Worm (Caenorhabditis elegans): ENCODE results near the gene W02H3.3.

Gene W02H3.3

DNA sequence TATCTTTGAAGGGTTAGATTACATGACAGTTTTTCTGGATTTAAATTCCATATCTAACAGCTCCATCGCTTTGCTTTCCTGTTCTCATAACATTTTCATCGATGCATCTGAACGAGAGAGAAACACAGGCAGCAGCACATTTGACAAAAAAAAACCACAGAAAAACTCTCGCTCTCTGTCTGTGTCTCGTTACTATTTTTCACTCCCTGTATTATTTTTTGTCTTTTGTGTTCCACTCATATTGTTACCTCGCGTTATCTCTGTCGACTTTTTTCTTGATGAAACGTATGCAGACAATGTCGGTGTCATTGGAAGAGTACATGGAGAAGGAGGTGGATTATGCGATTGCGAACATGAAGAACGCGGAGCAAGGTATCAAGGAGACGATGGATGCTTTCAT, 9.0 kb downstream of the W02H3.3 start, which contains the start of gene W04G3.11:
Gene W04G3.11, plus strand, starts transcription at position 244 of the 400 bp plus-strand sequence.
- TF ChIP-seq nfya-1 (tag; optimal IDR thresholded peaks at IDR 0.05; ENCODE audit: insufficient read depth) = no peak
- TF ChIP-seq nhr-67 (tag; optimal IDR thresholded peaks at IDR 0.05) = no peak
- TF ChIP-seq nhr-23 (tag; optimal IDR thresholded peaks at IDR 0.05) = no peak
- no peak for TF ChIP-seq elt-1 (tag; optimal IDR thresholded peaks at IDR 0.05)
- TF ChIP-seq ztf-11 (tag; optimal IDR thresholded peaks at IDR 0.05) = no peak
- peak; percentile 40 for TF ChIP-seq pqm-1 (tag; optimal IDR thresholded peaks at IDR 0.05)
- TF ChIP-seq lin-39 (tag; optimal IDR thresholded peaks at IDR 0.05) = no peak
- TF ChIP-seq ceh-16 (tag; optimal IDR thresholded peaks at IDR 0.05) = no peak
- TF ChIP-seq fkh-10 (GFP tag; optimal IDR thresholded peaks at IDR 0.05) = no peak
- peak; percentile 50 for TF ChIP-seq elt-2 (tag; optimal IDR thresholded peaks at IDR 0.05)
- no peak for TF ChIP-seq egl-5 (tag; optimal IDR thresholded peaks at IDR 0.05)

- TF ChIP-seq nhr-76 (tag; optimal IDR thresholded peaks at IDR 0.05) (no peak), nhr-25 (tag; optimal IDR thresholded peaks at IDR 0.05) (no peak)
Observed at ce11 chrX:11085162-11085561, 12.8 kb downstream of the W02H3.3 start, which contains the start of gene W04G3.7. W04G3.7 (minus strand) TSS chrX:11085262.

DNA sequence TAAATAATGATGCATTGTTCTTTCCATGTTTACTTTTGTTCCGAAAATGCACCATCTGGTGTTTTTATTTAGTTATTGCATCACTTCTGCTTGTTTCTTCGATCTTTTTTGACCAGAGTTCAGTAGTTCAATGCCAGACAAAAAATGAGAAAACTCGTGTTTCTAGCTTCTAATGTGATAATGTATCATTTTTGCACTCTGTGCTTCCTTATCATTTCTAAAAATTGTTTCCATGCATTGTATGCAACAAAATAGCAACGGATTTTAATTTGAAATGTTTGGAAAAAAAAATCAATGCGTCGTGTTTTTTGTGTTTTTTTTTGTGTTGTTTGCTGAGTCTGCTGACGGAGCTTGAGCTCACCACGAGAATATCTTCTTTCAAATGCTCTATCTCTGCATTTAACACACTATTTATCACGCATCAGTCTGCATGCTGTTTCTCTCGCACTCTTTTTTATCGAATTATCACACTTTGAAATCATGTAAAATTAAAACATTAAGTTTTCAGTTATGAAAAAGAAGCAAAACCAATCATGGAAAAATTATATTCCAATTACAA, 17.7 kb downstream of the W02H3.3 start, which contains the start of gene sulp-7:
Gene sulp-7, plus strand, starts transcription at position 509 of the 559 bp plus-strand sequence.
- no peak for TF ChIP-seq elt-1 (tag; optimal IDR thresholded peaks at IDR 0.05)
- no peak for TF ChIP-seq daf-12 (tag; optimal IDR thresholded peaks at IDR 0.05)
- peak; percentile 19 for TF ChIP-seq nfya-1 (tag; optimal IDR thresholded peaks at IDR 0.05; ENCODE audit: insufficient read depth)
- TF ChIP-seq nhr-11 (tag; optimal IDR thresholded peaks at IDR 0.05) = no peak
- TF ChIP-seq elt-2 (tag; optimal IDR thresholded peaks at IDR 0.05) = peak; percentile 57
- TF ChIP-seq pqm-1 (tag; optimal IDR thresholded peaks at IDR 0.05) = peak; percentile 42
- TF ChIP-seq pha-4 (tag; optimal IDR thresholded peaks at IDR 0.05) = peak; percentile 23
- TF ChIP-seq nhr-23 (tag; optimal IDR thresholded peaks at IDR 0.05) = no peak

DNA sequence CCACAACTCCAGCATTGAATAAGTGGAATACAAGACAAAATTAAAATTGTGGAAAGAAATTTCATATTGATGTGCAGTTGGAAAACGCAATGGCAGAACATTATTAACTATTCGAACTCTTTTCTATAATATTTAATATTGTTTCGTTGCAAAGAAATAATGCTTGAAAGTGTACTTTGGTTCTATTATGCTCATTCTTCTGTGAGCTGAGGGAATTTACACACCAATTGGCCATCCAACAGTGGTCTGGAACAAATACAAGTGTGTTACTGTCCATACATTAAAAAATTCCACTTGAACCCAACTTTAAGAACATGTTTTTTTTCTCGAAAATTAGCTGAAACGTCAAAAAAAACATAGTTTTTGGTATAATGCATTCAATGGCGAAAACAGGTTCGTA, 18.3 kb downstream of the W02H3.3 start, which contains the start of gene W04G3.13:
Gene W04G3.13, minus strand, starts transcription at position 101 of the 400 bp plus-strand sequence.
- TF ChIP-seq mml-1 (tag; optimal IDR thresholded peaks at IDR 0.05) (no peak), nhr-67 (tag; optimal IDR thresholded peaks at IDR 0.05) (no peak), aly-2 (tag; optimal IDR thresholded peaks at IDR 0.05) (no peak), nhr-25 (tag; optimal IDR thresholded peaks at IDR 0.05) (no peak), lsy-12 (tag; optimal IDR thresholded peaks at IDR 0.05) (no peak), sea-2 (GFP tag; optimal IDR thresholded peaks at IDR 0.05) (no peak), elt-3 (tag; optimal IDR thresholded peaks at IDR 0.05) (no peak), ceh-9 (tag; optimal IDR thresholded peaks at IDR 0.05) (no peak), ztf-4 (tag; optimal IDR thresholded peaks at IDR 0.05) (no peak), nhr-237 (tag; optimal IDR thresholded peaks at IDR 0.05) (no peak), ceh-82 (tag; optimal IDR thresholded peaks at IDR 0.05) (no peak), egl-5 (tag; optimal IDR thresholded peaks at IDR 0.05) (no peak), lin-15B (tag; optimal IDR thresholded peaks at IDR 0.05) (no peak), hmg-11 (tag; optimal IDR thresholded peaks at IDR 0.05) (no peak), pqm-1 (tag; optimal IDR thresholded peaks at IDR 0.05) (no peak), ztf-11 (tag; optimal IDR thresholded peaks at IDR 0.05) (no peak), skn-1 (tag; optimal IDR thresholded peaks at IDR 0.05) (no peak), jun-1 (tag; optimal IDR thresholded peaks at IDR 0.05) (no peak), nhr-12 (tag; optimal IDR thresholded peaks at IDR 0.05) (no peak)

DNA sequence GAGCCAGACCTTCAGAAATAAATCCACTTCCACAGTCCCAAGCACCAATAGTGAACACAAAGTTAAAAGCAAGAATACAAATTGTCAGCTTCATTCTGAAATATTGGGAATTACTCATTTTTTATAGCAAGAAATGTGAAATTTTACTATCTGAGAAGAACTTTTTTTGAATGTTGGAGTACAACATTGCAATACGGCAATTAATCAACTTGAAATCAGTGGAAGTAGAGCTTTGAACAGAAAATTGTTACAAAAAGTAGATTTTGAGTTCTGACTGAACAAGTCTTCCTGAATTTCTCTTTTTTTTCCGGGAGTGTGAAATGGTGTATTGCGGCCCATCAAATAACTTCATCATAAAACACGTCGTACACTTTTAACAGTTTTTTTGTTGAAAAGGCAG, 19.8 kb downstream of the W02H3.3 start, which contains the start of gene W04G3.10:
Gene W04G3.10, minus strand, starts transcription at position 101 of the 400 bp plus-strand sequence.
- TF ChIP-seq elt-1 (tag; optimal IDR thresholded peaks at IDR 0.05) (no peak), tbx-2 (tag; optimal IDR thresholded peaks at IDR 0.05) (no peak), mdl-1 (tag; optimal IDR thresholded peaks at IDR 0.05) (no peak), ztf-4 (tag; optimal IDR thresholded peaks at IDR 0.05) (no peak), nhr-76 (tag; optimal IDR thresholded peaks at IDR 0.05) (no peak), nhr-11 (tag; optimal IDR thresholded peaks at IDR 0.05) (no peak)

DNA sequence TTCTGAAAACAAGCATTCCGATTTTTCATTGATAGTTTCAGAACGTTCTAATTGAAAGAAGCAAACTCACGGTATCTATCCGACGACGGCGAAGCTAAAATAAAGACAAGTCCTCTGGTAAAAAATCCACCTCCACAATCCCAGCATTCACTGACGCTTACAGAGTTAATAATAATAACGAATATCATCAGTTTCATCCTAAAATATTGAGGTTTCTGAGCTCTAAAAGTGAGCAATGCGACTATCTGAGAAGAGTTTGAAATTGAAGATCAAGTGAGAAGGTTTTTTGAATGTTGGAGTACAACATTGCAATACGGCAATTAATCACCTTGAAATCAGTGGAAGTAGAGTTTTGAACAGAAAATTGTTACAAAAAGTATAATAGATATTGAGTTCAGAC, 21.5 kb downstream of the W02H3.3 start, which contains the start of gene W04G3.12:
Gene W04G3.12, minus strand, starts transcription at position 311 of the 400 bp plus-strand sequence.
- TF ChIP-seq ceh-82 (tag; optimal IDR thresholded peaks at IDR 0.05) (no peak), fkh-2 (tag; optimal IDR thresholded peaks at IDR 0.05) (no peak), nhr-43 (tag; optimal IDR thresholded peaks at IDR 0.05; ENCODE audit: poor library complexity, severe bottlenecking) (no peak), pqm-1 (tag; optimal IDR thresholded peaks at IDR 0.05) (no peak), nfya-1 (tag; optimal IDR thresholded peaks at IDR 0.05; ENCODE audit: insufficient read depth) (no peak), nhr-28 (tag; optimal IDR thresholded peaks at IDR 0.05) (no peak), ztf-11 (tag; optimal IDR thresholded peaks at IDR 0.05) (no peak), sea-2 (GFP tag; optimal IDR thresholded peaks at IDR 0.05) (no peak), nhr-23 (tag; optimal IDR thresholded peaks at IDR 0.05) (no peak), elt-2 (tag; optimal IDR thresholded peaks at IDR 0.05) (no peak), lin-39 (tag; optimal IDR thresholded peaks at IDR 0.05) (no peak), ztf-4 (tag; optimal IDR thresholded peaks at IDR 0.05) (no peak), unc-62 (GFP tag; optimal IDR thresholded peaks at IDR 0.05) (no peak), pha-4 (tag; optimal IDR thresholded peaks at IDR 0.05) (no peak), zag-1 (tag; optimal IDR thresholded peaks at IDR 0.05) (no peak), ceh-28 (tag; optimal IDR thresholded peaks at IDR 0.05) (no peak), unc-39 (tag; optimal IDR thresholded peaks at IDR 0.05) (no peak), fos-1 (tag; optimal IDR thresholded peaks at IDR 0.05) (no peak)
